Fruit fly (Drosophila melanogaster) whole organism, embryonic: ENCODE data around the gene CG13931.

Experiments used
- CG8478 ChIP-seq: fragments of >200 bp; optimal IDR thresholded peaks from 2 replicates; lab custom pipeline; 2018
- az2 ChIP-seq: fragments of 200-800 bp; sonication (Bioruptor generic); optimal IDR thresholded peaks from 3 replicates; lab custom pipeline; 2016; ENCODE audit warnings: missing biosample characterization, missing genetic modification characterization

DNA sequence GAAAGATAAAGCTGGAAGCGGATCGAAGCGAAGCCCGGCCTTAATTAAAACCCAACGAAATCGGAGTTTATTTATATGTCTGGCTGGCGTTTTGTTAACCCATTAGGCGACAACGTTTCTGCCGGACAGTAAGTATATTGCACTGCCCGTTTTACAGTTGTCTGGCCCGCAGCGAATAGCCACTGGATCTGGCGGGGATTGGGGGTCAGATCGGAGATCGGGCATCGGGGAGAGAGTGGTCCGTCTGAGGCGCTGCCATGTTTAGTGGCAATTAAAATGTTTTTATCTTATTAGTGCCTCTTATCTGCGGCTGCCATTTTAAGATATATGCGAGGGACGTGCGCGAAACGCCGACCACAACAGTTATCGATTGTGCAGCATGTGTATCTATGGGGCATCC is 7.0 kb upstream of the CG13931 start:
- TF ChIP-seq CG8478 (lab: Kevin White, UChicago) (no peak), az2 (GFP tag; lab: Kevin White, UChicago) (no peak)
